Worm (Caenorhabditis elegans): ENCODE results near the gene sel-5.

DNA sequence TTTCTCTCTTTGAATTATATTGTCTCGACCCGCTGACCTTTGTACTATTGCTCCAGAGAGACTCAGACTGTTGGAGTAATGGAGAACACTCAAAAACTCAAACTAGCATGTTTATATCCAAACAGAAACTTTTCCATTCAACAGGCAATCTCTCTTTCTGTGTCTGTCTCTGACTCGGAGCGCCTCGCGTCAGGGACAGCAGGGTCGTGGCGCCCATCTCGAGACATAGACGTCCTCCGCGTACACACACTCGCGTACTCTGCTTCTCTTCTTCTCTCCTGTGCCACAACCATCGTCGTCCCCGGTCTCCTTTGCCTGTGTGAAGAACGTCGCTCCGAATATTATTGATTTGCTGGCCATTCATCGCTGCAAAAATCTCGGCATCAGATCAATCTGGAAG is 26.3 kb downstream of the sel-5 start:
- no peak for TF ChIP-seq unc-39 (tag; optimal IDR thresholded peaks at IDR 0.05)
- TF ChIP-seq drap-1 (GFP tag; optimal IDR thresholded peaks at IDR 0.05): no peak
- TF ChIP-seq pha-4 (tag; optimal IDR thresholded peaks at IDR 0.05): peak; percentile 33
- no peak for TF ChIP-seq ces-1 (GFP tag; optimal IDR thresholded peaks at IDR 0.05)
- no peak for TF ChIP-seq nhr-237 (tag; optimal IDR thresholded peaks at IDR 0.05)
- no peak for TF ChIP-seq lsy-2 (tag; optimal IDR thresholded peaks at IDR 0.05)
- TF ChIP-seq nhr-2 (tag; optimal IDR thresholded peaks at IDR 0.05): no peak
